Worm (Caenorhabditis elegans): Measurements from ENCODE around the gene bus-12.

bus-12 gene

DNA sequence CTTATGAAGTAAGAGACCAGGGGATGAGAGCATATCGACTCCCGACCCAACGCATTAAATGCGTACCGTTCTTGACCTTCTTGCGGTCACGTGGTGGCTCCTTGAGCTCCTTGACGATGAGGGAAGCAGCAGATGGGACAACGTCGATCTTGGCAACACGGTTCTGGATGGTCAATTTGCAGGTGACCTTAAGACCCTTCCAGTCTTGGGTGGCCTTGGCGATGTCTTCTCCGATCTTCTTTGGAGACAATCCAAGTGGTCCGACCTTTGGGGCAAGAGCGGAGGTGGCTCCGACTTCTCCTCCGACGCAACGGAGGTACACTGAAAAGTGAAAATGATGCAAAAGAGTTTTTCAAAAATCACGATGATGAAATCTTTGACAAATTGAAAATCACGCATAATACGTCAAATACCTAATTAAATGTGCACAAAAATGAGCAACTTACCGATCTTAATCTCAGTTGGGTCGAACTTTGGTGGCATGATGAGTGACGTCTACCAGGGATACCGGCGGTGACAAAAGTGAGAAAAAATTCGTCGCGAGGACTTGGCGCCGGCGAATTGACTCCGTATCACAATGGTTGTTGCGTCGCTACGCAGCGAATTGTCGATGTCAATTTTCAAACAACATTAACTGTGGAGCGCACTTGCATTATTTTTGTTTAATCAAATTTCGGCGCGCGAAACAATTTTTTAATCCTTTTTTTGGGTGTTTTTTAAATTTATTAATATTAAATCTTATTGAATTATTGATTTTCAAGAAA, 15.7 kb upstream of the bus-12 start, which contains the start of gene rpl-12:
rpl-12 (minus strand) TSS at position 574 of the 764 bp plus-strand sequence.
- TF ChIP-seq hrde-1 (tag; optimal IDR thresholded peaks at IDR 0.05; ENCODE audit: borderline replicate concordance): peak; percentile 92
- TF ChIP-seq mxl-1 (tag; optimal IDR thresholded peaks at IDR 0.05): no peak
- TF ChIP-seq ceh-58 (GFP tag; IDR thresholded peaks at IDR 0.05): no peak
- TF ChIP-seq tlf-1 (GFP tag; optimal IDR thresholded peaks at IDR 0.05): peak; percentile 99
- TF ChIP-seq ceh-100 (GFP tag; IDR thresholded peaks at IDR 0.05): peak; percentile 87
- peak; percentile 95 for TF ChIP-seq ceh-91 (GFP tag; IDR thresholded peaks at IDR 0.05)
- peak; percentile 89 to 96 for TF ChIP-seq let-607 (tag; optimal IDR thresholded peaks at IDR 0.05)
- peak; percentile 55 for TF ChIP-seq zim-3 (tag; optimal IDR thresholded peaks at IDR 0.05)
- peak; percentile 90 for TF ChIP-seq snpc-3.4 (tag; optimal IDR thresholded peaks at IDR 0.05)
- TF ChIP-seq rec-8 (tag; optimal IDR thresholded peaks at IDR 0.05): peak; percentile 27 to 51
- peak; percentile 92 for TF ChIP-seq efl-1 (GFP tag; optimal IDR thresholded peaks at IDR 0.05)
- peak; percentile 98 for TF ChIP-seq pbrm-1 (GFP tag; IDR thresholded peaks at IDR 0.05)
- TF ChIP-seq ceh-40 (GFP tag; IDR thresholded peaks at IDR 0.05): no peak
- peak; percentile 28 for TF ChIP-seq ets-4 (GFP tag; optimal IDR thresholded peaks at IDR 0.05)
- peak; percentile 96 for TF ChIP-seq ZK185.1 (tag; optimal IDR thresholded peaks at IDR 0.05; ENCODE audit: poor library complexity, severe bottlenecking)
- TF ChIP-seq die-1 (tag; optimal IDR thresholded peaks at IDR 0.05): peak; percentile 56
- TF ChIP-seq ztf-26 (tag; optimal IDR thresholded peaks at IDR 0.05): peak; percentile 97
- TF ChIP-seq nhr-90 (tag; optimal IDR thresholded peaks at IDR 0.05): peak; percentile 62
- TF ChIP-seq F10E7.11 (tag; optimal IDR thresholded peaks at IDR 0.05): peak; percentile 71
- TF ChIP-seq ztf-3 (GFP tag; optimal IDR thresholded peaks at IDR 0.05): peak; percentile 60
- TF ChIP-seq lsy-27 (tag; optimal IDR thresholded peaks at IDR 0.05; ENCODE audit: borderline replicate concordance, insufficient read depth): peak; percentile 17
- peak; percentile 92 for TF ChIP-seq atf-7 (tag; optimal IDR thresholded peaks at IDR 0.05)
- peak; percentile 66 for TF ChIP-seq F52B5.7 (tag; optimal IDR thresholded peaks at IDR 0.05)
- TF ChIP-seq K12H6.12 (tag; optimal IDR thresholded peaks at IDR 0.05): peak; percentile 97
- TF ChIP-seq attf-5 (GFP tag; optimal IDR thresholded peaks at IDR 0.05): peak; percentile 100
- no peak for TF ChIP-seq rpc-1 (optimal IDR thresholded peaks at IDR 0.05)
- no peak for TF ChIP-seq rpc-1 (tag; optimal IDR thresholded peaks at IDR 0.05)
- peak; percentile 87 for TF ChIP-seq cebp-1 (GFP tag; IDR thresholded peaks at IDR 0.05)
- TF ChIP-seq cebp-1 (tag; optimal IDR thresholded peaks at IDR 0.05): peak; percentile 96
- peak; percentile 75 for TF ChIP-seq xnd-1 (tag; optimal IDR thresholded peaks at IDR 0.05)
- TF ChIP-seq akir-1 (GFP tag; optimal IDR thresholded peaks at IDR 0.05): peak; percentile 48
- TF ChIP-seq lsl-1 (GFP tag; optimal IDR thresholded peaks at IDR 0.05): peak; percentile 86
- peak; percentile 91 for TF ChIP-seq F33H1.4 (GFP tag; IDR thresholded peaks at IDR 0.05)
- TF ChIP-seq hlh-12 (tag; optimal IDR thresholded peaks at IDR 0.05): no peak
- TF ChIP-seq let-526 (GFP tag; IDR thresholded peaks at IDR 0.05): peak; percentile 20
- peak; percentile 92 for TF ChIP-seq F49E8.2 (tag; optimal IDR thresholded peaks at IDR 0.05; ENCODE audit: insufficient read depth)
- TF ChIP-seq egrh-3 (GFP tag; IDR thresholded peaks at IDR 0.05): peak; percentile 54; the same call in 1 of the 2 replicates
- 0 out of 2 replicates have a peak, but pooled peaks have one; percentile 23 for TF ChIP-seq Y53F4B.3 (GFP tag; IDR thresholded peaks at IDR 0.05)
- peak; percentile 93 for TF ChIP-seq F22D6.2 (tag; optimal IDR thresholded peaks at IDR 0.05)
- peak; percentile 93 for TF ChIP-seq snpc-1.3 (tag; optimal IDR thresholded peaks at IDR 0.05; ENCODE audit: insufficient read depth)
- TF ChIP-seq nhr-80 (tag; optimal IDR thresholded peaks at IDR 0.05): peak; percentile 91
- TF ChIP-seq aptf-2 (GFP tag; conservative IDR thresholded peaks at IDR 0.05): peak; percentile 68
- no peak for TF ChIP-seq mes-4 (tag; optimal IDR thresholded peaks at IDR 0.05)
- no peak for TF ChIP-seq T26A5.8 (tag; optimal IDR thresholded peaks at IDR 0.05)
- TF ChIP-seq F39B2.1 (GFP tag; IDR thresholded peaks at IDR 0.05): peak; percentile 79; the same call in 1 of the 2 replicates
- peak; percentile 97 for TF ChIP-seq C17E4.6 (GFP tag; IDR thresholded peaks at IDR 0.05)
- TF ChIP-seq egl-18 (GFP tag; IDR thresholded peaks at IDR 0.05): no peak; the same call in 1 of the 2 replicates

All from whole organism, young adult.